Fruit fly (Drosophila melanogaster) whole organism, wandering third instar larva: ENCODE results near the gene Gr93b.

ENCODE experiments used
- Abd-B ChIP-seq: fragments of >200 bp; optimal IDR thresholded peaks from 2 replicates; lab custom pipeline; 2017; ENCODE audit warnings: missing biosample characterization, missing genetic modification characterization
- CG32264 ChIP-seq: fragments of 200-800 bp; sonication (Bioruptor generic); optimal IDR thresholded peaks from 2 replicates; lab custom pipeline; 2016; ENCODE audit warnings: missing biosample characterization, missing genetic modification characterization
- CG9705 ChIP-seq: fragments of 200-800 bp; sonication (Bioruptor generic); optimal IDR thresholded peaks from 2 replicates; lab custom pipeline; 2018; ENCODE audit warnings: missing biosample characterization, mild to moderate bottlenecking, missing genetic modification characterization
- CrebA ChIP-seq: fragments of 200-800 bp; sonication (Bioruptor generic); optimal IDR thresholded peaks from 2 replicates; lab custom pipeline; 2016; ENCODE audit warnings: missing biosample characterization, mild to moderate bottlenecking, missing genetic modification characterization, borderline replicate concordance
- Dfd ChIP-seq: fragments of >200 bp; optimal IDR thresholded peaks from 2 replicates; lab custom pipeline; 2017; ENCODE audit warnings: missing biosample characterization, missing genetic modification characterization
- Dif ChIP-seq: fragments of 200-275, 200-300 bp; sonication (Bioruptor generic); optimal IDR thresholded peaks from 2 replicates; lab custom pipeline; 2018; ENCODE audit warnings: missing biosample characterization, missing genetic modification characterization; ENCODE audit not compliant: partially characterized antibody
- GATAd ChIP-seq: sonication (Bioruptor generic); optimal IDR thresholded peaks from 2 replicates; lab custom pipeline; 2016; ENCODE audit warnings: missing biosample characterization, missing genetic modification characterization
- HLH106 ChIP-seq: fragments of 200-800 bp; optimal IDR thresholded peaks from 3 replicates; lab custom pipeline; 2019; ENCODE audit warnings: missing biosample characterization, mild to moderate bottlenecking, missing genetic modification characterization, moderate library complexity
- Hnf4 ChIP-seq: fragments of 200-800 bp; sonication (Bioruptor generic); optimal IDR thresholded peaks from 2 replicates; lab custom pipeline; 2016; ENCODE audit warnings: missing biosample characterization, mild to moderate bottlenecking, missing genetic modification characterization
- Hr78 ChIP-seq: fragments of >200 bp; optimal IDR thresholded peaks from 2 replicates; lab custom pipeline; 2017; ENCODE audit warnings: missing biosample characterization, missing genetic modification characterization
- Hr83 ChIP-seq: fragments of 200-300 bp; sonication (Bioruptor generic); optimal IDR thresholded peaks from 2 replicates; lab custom pipeline; 2016; ENCODE audit warnings: missing biosample characterization, mild to moderate bottlenecking, missing genetic modification characterization, moderate library complexity; ENCODE audit not compliant: poor library complexity, severe bottlenecking
- Jra ChIP-seq: sonication (Bioruptor generic); optimal IDR thresholded peaks from 2 replicates; lab custom pipeline; 2016; ENCODE audit warnings: missing biosample characterization, missing genetic modification characterization
- Myc ChIP-seq: fragments of >200 bp; optimal IDR thresholded peaks from 2 replicates; lab custom pipeline; 2017
- N ChIP-seq: fragments of >200 bp; optimal IDR thresholded peaks from 2 replicates; lab custom pipeline; 2018; ENCODE audit warnings: missing biosample characterization, missing external identifiers, missing genetic modification characterization
- OdsH ChIP-seq: fragments of 200-800 bp; sonication (Bioruptor generic); optimal IDR thresholded peaks from 2 replicates; lab custom pipeline; 2016; ENCODE audit warnings: missing biosample characterization, mild to moderate bottlenecking, missing genetic modification characterization
- Rel ChIP-seq, 2 experiments: fragments of 200-800 bp; sonication (Bioruptor generic) in 1 of 2; optimal IDR thresholded peaks; 2 replicates in 1 of 2; 3 replicates in 1 of 2; lab custom pipeline; 2016 to 2019; ENCODE audit warnings: mild to moderate bottlenecking in 2 of 2, missing biosample characterization in 2 of 2, missing genetic modification characterization in 2 of 2, moderate library complexity in 1 of 2
- Sp1 ChIP-seq: fragments of 200-800 bp; sonication (Bioruptor generic); optimal IDR thresholded peaks from 3 replicates; lab custom pipeline; 2019; ENCODE audit warnings: missing biosample characterization, mild to moderate bottlenecking, missing genetic modification characterization, moderate library complexity
- Vsx2 ChIP-seq: fragments of 200-300, 225-300 bp; sonication (Bioruptor generic); optimal IDR thresholded peaks from 2 replicates; lab custom pipeline; 2018; ENCODE audit warnings: missing biosample characterization, missing genetic modification characterization; ENCODE audit not compliant: partially characterized antibody
- br ChIP-seq: fragments of 200-800 bp; sonication (Bioruptor generic); optimal IDR thresholded peaks from 2 replicates; lab custom pipeline; 2016; ENCODE audit warnings: missing biosample characterization, missing genetic modification characterization
- brk ChIP-seq: fragments of 200-800 bp; sonication (Bioruptor generic); optimal IDR thresholded peaks from 2 replicates; lab custom pipeline; 2016; ENCODE audit warnings: missing biosample characterization, mild to moderate bottlenecking, missing genetic modification characterization
- dl ChIP-seq, 2 experiments: fragments of 175-275, 200-275 bp in 1 of 2; fragments of 200-275 bp in 1 of 2; sonication (Bioruptor generic); optimal IDR thresholded peaks; lab custom pipeline; 2018; ENCODE audit warnings: mild to moderate bottlenecking in 2 of 2, missing biosample characterization in 2 of 2, missing genetic modification characterization in 2 of 2, moderate library complexity in 2 of 2; ENCODE audit not compliant: partially characterized antibody in 2 of 2, insufficient read depth in 1 of 2
- dmrt93B ChIP-seq: fragments of 200-800 bp; sonication (Bioruptor generic); optimal IDR thresholded peaks from 2 replicates; lab custom pipeline; 2018; ENCODE audit warnings: missing biosample characterization, mild to moderate bottlenecking, missing genetic modification characterization
- dsf ChIP-seq: sonication (Bioruptor generic); optimal IDR thresholded peaks from 2 replicates; lab custom pipeline; 2016; ENCODE audit warnings: missing biosample characterization, missing genetic modification characterization, borderline replicate concordance
- ey ChIP-seq: fragments of 200-800 bp; sonication (Bioruptor generic); optimal IDR thresholded peaks from 2 replicates; lab custom pipeline; 2016; ENCODE audit warnings: missing biosample characterization, missing genetic modification characterization
- foxo ChIP-seq, 2 experiments: fragments of 200-800 bp; sonication (Bioruptor generic); optimal IDR thresholded peaks; 2 replicates in 1 of 2; 3 replicates in 1 of 2; lab custom pipeline; 2016 to 2017; ENCODE audit warnings: missing biosample characterization in 2 of 2, missing genetic modification characterization in 2 of 2
- fru ChIP-seq: fragments of 200-800 bp; sonication (Bioruptor generic); optimal IDR thresholded peaks from 3 replicates; lab custom pipeline; 2016; ENCODE audit warnings: missing biosample characterization, mild to moderate bottlenecking, missing genetic modification characterization
- h ChIP-seq: fragments of 200-800 bp; sonication (Bioruptor generic); optimal IDR thresholded peaks from 3 replicates; lab custom pipeline; 2016; ENCODE audit warnings: missing biosample characterization, mild to moderate bottlenecking, missing genetic modification characterization
- jim ChIP-seq: fragments of 175-275, 200-325 bp; sonication (Bioruptor generic); optimal IDR thresholded peaks from 2 replicates; lab custom pipeline; 2016; ENCODE audit warnings: missing biosample characterization, mild to moderate bottlenecking, missing genetic modification characterization
- lola ChIP-seq: fragments of >200 bp; optimal IDR thresholded peaks from 2 replicates; lab custom pipeline; 2017; ENCODE audit warnings: missing biosample characterization, missing genetic modification characterization
- pan ChIP-seq: fragments of >200 bp; optimal IDR thresholded peaks from 2 replicates; lab custom pipeline; 2017
- psq ChIP-seq: fragments of 200-800 bp; sonication (Bioruptor generic); optimal IDR thresholded peaks from 3 replicates; lab custom pipeline; 2017; ENCODE audit warnings: missing biosample characterization, mild to moderate bottlenecking, missing genetic modification characterization, moderate library complexity
- sage ChIP-seq: fragments of 200-800 bp; sonication (Bioruptor generic); optimal IDR thresholded peaks from 2 replicates; lab custom pipeline; 2016; ENCODE audit warnings: missing biosample characterization, mild to moderate bottlenecking, missing genetic modification characterization
- sv ChIP-seq: fragments of 200-800 bp; sonication (Bioruptor generic); optimal IDR thresholded peaks from 3 replicates; lab custom pipeline; 2016; ENCODE audit warnings: missing biosample characterization, missing genetic modification characterization
- tai ChIP-seq: sonication (Bioruptor generic); optimal IDR thresholded peaks from 2 replicates; lab custom pipeline; 2016; ENCODE audit warnings: missing biosample characterization, missing genetic modification characterization
- woc ChIP-seq: sonication (Bioruptor generic); optimal IDR thresholded peaks from 2 replicates; lab custom pipeline; 2016; ENCODE audit warnings: missing biosample characterization, mild to moderate bottlenecking, missing genetic modification characterization

The Gr93b gene

DNA sequence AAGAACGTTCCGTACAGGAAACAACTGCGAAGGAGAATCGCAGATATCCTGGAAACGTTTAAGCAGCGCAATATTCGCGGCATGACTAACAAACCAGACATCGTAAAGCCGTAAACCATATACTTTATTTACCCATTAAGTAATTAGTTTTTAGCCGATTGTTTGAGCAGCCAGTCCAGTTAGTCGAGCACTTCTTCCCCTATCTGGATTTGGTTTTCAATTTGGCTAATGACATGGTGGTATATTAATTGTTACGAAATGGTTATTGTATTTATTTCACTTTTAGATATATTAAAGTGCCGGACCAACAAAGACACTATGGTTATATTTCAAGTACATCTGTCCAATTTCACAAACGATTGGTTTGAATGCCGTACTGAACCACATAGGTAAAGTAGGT is at the start of gene Gr93b:
Gene Gr93b (minus strand): TSS at position 101 of the 400 bp plus-strand sequence.
- no peak for TF ChIP-seq GATAd (GFP tag; lab: Kevin White, UChicago)
- TF ChIP-seq Dfd (GFP tag; lab: Kevin White, UChicago) = no peak
- no peak for TF ChIP-seq dsf (GFP tag; lab: Kevin White, UChicago)

DNA sequence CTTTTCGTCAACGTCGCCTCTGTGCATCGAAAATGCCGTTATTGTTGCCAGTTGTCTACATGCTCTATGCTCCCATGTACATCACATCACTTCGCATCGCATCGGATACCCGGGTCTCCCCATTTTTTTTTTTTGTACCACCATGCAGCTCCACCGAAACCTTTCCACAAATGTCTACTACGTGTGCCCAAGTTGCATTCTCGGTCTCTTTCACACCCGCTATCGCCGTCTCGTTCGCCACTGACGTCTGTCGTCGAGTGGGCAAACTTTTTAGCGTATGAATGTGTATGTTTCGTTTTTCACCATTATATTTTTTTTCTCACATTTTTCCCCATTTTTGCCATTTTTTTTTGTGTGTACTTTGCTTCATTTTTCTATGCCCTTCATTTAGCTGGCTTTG is 48.9 kb upstream of the Gr93b start:
- TF ChIP-seq pan (no peak), foxo (GFP tag; optimal IDR thresholded peaks at IDR 0.05; lab: Kevin White, UChicago) (no peak), Sp1 (GFP tag; lab: Kevin White, UChicago) (peak; percentile 19), HLH106 (no peak)

DNA sequence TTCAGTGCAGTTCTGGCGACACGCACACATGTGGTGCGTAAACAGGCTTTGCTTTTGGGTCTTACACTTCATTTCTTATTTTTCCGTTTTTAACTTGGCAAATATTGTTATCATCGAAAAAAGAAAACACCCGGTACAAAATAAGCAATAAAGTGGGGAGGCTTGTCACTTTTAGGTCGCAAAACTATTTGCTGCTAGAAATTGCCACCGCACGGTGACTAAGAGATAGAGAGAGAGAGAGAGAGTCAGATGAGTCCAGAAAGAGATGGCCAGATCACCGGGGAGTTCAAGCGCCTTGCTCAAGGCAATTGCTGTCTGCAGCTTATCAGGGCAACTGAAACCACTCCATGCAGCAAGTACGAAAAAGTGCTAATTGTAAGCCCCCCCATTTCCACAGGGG is 47.2 kb upstream of the Gr93b start:
- TF ChIP-seq Dif (GFP tag; lab: Kevin White, UChicago) (no peak), Rel (GFP tag; optimal IDR thresholded peaks at IDR 0.05; lab: Kevin White, UChicago) (no peak), Rel (tag; optimal IDR thresholded peaks at IDR 0.05; lab: Kevin White, UChicago) (peak; percentile 5), N (GFP tag; lab: Kevin White, UChicago) (no peak), CG9705 (no peak)

DNA sequence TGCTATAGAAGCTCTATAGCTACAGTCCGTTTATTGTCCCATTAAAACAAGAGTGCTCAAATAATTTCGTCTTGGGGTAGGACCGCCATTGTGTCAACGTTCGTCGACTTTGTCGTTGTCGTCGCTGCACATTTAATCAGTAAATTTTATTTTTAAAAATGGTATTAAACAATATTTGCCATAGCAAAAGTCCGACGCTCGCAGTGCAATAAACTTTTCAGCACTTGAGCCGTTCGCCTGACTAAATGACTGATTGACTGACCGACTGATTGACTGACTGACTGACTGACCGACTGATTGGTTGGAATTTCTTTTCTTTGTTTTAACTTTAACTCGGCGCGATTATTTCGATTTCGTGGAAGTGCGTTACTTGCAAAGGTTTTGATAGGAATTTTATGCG is 46.4 kb upstream of the Gr93b start:
- no peak for TF ChIP-seq Hr83 (GFP tag; lab: Kevin White, UChicago)
- no peak for TF ChIP-seq woc
- peak; percentile 23 for TF ChIP-seq h (GFP tag; lab: Kevin White, UChicago)
- TF ChIP-seq fru (GFP tag; lab: Kevin White, UChicago) = peak; percentile 10
- TF ChIP-seq br = no peak
- TF ChIP-seq Rel (GFP tag; optimal IDR thresholded peaks at IDR 0.05; lab: Kevin White, UChicago) = no peak
- peak; percentile 30 for TF ChIP-seq Rel (tag; optimal IDR thresholded peaks at IDR 0.05; lab: Kevin White, UChicago)
- no peak for TF ChIP-seq OdsH (GFP tag; lab: Kevin White, UChicago)
- TF ChIP-seq jim (GFP tag; lab: Kevin White, UChicago) = no peak

DNA sequence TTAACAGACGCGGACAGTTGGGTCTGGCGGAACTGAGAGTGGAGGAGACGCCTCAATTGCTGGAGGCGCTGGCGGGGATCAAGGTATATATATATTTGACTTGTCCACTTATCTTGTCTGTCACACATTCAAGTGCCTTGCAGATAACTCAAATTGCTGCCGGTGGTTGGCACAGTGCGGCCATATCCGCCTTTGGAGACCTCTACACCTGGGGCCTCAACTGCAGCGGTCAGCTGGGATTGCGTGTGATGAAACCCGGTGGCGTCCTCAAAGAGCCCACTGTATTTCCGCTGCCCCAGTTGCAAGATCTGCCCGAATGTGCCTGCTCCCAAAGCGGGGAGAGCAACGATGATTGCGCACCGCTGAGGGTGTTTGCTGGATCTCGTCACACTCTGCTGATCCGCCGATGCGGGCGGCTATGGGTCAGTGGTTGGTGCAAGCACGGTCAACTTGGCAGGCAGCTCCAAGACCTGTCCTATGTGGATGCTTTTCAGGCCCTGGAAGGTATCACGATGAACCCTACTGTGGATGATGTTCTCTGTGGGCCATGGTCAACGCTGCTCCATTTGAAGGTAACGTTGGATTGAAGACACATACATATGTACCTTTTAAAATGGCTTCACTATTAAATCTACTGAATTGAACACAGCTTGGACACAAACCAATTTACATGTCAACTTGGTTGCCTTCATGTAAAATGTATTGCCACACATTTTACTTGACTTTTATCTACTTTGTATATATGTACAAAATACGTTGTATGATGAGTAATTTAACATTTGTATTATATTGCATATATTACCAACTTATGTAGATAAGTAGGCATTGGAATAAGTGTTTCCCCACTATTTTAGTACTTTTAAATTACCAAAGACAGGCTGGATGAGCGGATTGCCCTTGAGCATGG is 45.4 kb upstream of the Gr93b start, which contains the start of gene CG43844:
Gene CG43844 (plus strand): TSS at position 844 of the 907 bp plus-strand sequence.
- TF ChIP-seq fru (GFP tag; lab: Kevin White, UChicago) (peak; percentile 45), h (GFP tag; lab: Kevin White, UChicago) (peak; percentile 0), ey (GFP tag; lab: Kevin White, UChicago) (peak; percentile 6), foxo (GFP tag; optimal IDR thresholded peaks at IDR 0.05; lab: Kevin White, UChicago) (peak in 1 of 2 experiments; percentile 35), Myc (lab: Kevin White, UChicago) (peak; percentile 30), dsf (GFP tag; lab: Kevin White, UChicago) (no peak), psq (no peak)

DNA sequence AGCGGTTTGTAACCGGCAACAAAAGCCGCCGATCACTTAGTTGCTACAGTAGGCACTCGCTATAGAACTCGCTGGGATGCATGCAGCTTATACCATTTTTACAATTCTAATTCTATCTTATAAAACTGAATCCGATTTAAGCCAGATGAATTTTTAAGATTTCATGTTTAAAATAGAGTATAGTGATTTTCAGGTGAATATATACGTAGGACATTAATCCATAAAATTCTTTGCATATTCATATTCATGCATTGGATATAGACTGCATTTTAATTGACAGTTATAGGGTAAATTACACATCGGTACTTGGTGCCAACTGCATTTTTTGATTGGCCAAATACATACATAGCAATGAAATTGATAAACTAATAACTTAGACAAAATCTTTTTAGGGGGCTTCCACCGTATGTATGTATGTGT is 44.0 kb upstream of the Gr93b start:
- TF ChIP-seq lola (GFP tag; lab: Kevin White, UChicago) (no peak), Dif (GFP tag; lab: Kevin White, UChicago) (no peak), GATAd (GFP tag; lab: Kevin White, UChicago) (no peak), CG9705 (no peak), Hr78 (no peak), HLH106 (peak; percentile 37), jim (GFP tag; lab: Kevin White, UChicago) (no peak), foxo (GFP tag; optimal IDR thresholded peaks at IDR 0.05; lab: Kevin White, UChicago) (peak in 1 of 2 experiments; percentile 53), Hr83 (GFP tag; lab: Kevin White, UChicago) (no peak), Sp1 (GFP tag; lab: Kevin White, UChicago) (no peak), dl (GFP tag; optimal IDR thresholded peaks at IDR 0.05; lab: Kevin White, UChicago; ENCODE audit: insufficient read depth in 1 of 2, partially characterized antibody in 2 of 2) (no peak), dmrt93B (GFP tag; lab: Kevin White, UChicago) (no peak), tai (GFP tag; lab: Kevin White, UChicago) (no peak), Myc (lab: Kevin White, UChicago) (no peak), psq (no peak), Abd-B (GFP tag; lab: Kevin White, UChicago) (no peak), brk (GFP tag; lab: Kevin White, UChicago) (no peak), OdsH (GFP tag; lab: Kevin White, UChicago) (no peak), br (no peak), ey (GFP tag; lab: Kevin White, UChicago) (peak; percentile 33), CG32264 (GFP tag; lab: Kevin White, UChicago) (no peak), sage (no peak), Hnf4 (GFP tag; lab: Kevin White, UChicago) (peak; percentile 19), Jra (no peak), woc (peak; percentile 40), CrebA (GFP tag; lab: Kevin White, UChicago) (no peak), sv (GFP tag; lab: Kevin White, UChicago) (no peak), Vsx2 (GFP tag; lab: Kevin White, UChicago) (no peak)
